Worm (Caenorhabditis elegans) whole organism, late embryonic: Measurements from ENCODE around the gene his-60.

Experiments used
- C08G9.2 ChIP-seq: sonication (generic microtip); optimal IDR thresholded peaks from 2 replicates; lab custom pipeline; 2016; ENCODE audit warnings: mild to moderate bottlenecking, missing genetic modification characterization, moderate library complexity, missing compliant biosample characterization
- C38D4.7 ChIP-seq: fragments of 200-800 bp; sonication (Bioruptor generic); optimal IDR thresholded peaks from 2 replicates; lab custom pipeline; 2018; ENCODE audit warnings: mild to moderate bottlenecking, missing genetic modification characterization, moderate library complexity, missing compliant biosample characterization
- F13H6.1 ChIP-seq: sonication (generic microtip); optimal IDR thresholded peaks from 2 replicates; lab custom pipeline; 2016; ENCODE audit warnings: missing genetic modification characterization, missing compliant biosample characterization
- K09A11.1 ChIP-seq: sonication (generic microtip); optimal IDR thresholded peaks from 2 replicates; lab custom pipeline; 2017; ENCODE audit warnings: antibody characterized with exemption, mild to moderate bottlenecking, missing genetic modification characterization, missing compliant biosample characterization; ENCODE audit not compliant: insufficient read depth
- T23F11.4 ChIP-seq: fragments of 200-800 bp; sonication (Bioruptor generic); optimal IDR thresholded peaks from 2 replicates; lab custom pipeline; 2018; ENCODE audit warnings: mild to moderate bottlenecking, missing genetic modification characterization, missing compliant biosample characterization
- Y22D7AL.16 ChIP-seq: sonication (generic microtip); optimal IDR thresholded peaks from 2 replicates; lab custom pipeline; 2016; ENCODE audit warnings: missing genetic modification characterization, missing compliant biosample characterization
- ceh-14 ChIP-seq: sonication (generic microtip); optimal IDR thresholded peaks from 2 replicates; lab custom pipeline; 2016; ENCODE audit warnings: missing genotype, missing genetic modification characterization, missing compliant biosample characterization
- ceh-19 ChIP-seq: fragments of 200-800 bp; sonication (Bioruptor generic); optimal IDR thresholded peaks from 2 replicates; lab custom pipeline; 2018; ENCODE audit warnings: mild to moderate bottlenecking, missing genetic modification characterization, missing compliant biosample characterization
- ceh-2 ChIP-seq: sonication (generic microtip); optimal IDR thresholded peaks from 2 replicates; lab custom pipeline; 2016; ENCODE audit warnings: missing genotype, missing genetic modification characterization, missing compliant biosample characterization
- ceh-30 ChIP-seq: fragments of 150-350 bp; optimal IDR thresholded peaks from 2 replicates; lab custom pipeline; 2014; ENCODE audit warnings: missing biosample characterization, missing genetic modification characterization
- ceh-31 ChIP-seq: sonication (generic microtip); optimal IDR thresholded peaks from 2 replicates; lab custom pipeline; 2016; ENCODE audit warnings: missing genetic modification characterization, missing compliant biosample characterization
- ceh-48 ChIP-seq: sonication (generic microtip); optimal IDR thresholded peaks from 2 replicates; lab custom pipeline; 2016; ENCODE audit warnings: missing genetic modification characterization, inconsistent platforms, missing compliant biosample characterization
- ceh-6 ChIP-seq: fragments of 200-800 bp; sonication (Bioruptor generic); optimal IDR thresholded peaks from 2 replicates; lab custom pipeline; 2018; ENCODE audit warnings: mild to moderate bottlenecking, missing genetic modification characterization, missing compliant biosample characterization
- dmd-4 ChIP-seq: sonication (generic microtip); optimal IDR thresholded peaks from 2 replicates; lab custom pipeline; 2016; ENCODE audit warnings: borderline replicate concordance, missing genetic modification characterization, missing compliant biosample characterization
- dve-1 ChIP-seq: sonication (generic microtip); optimal IDR thresholded peaks from 2 replicates; lab custom pipeline; 2017; ENCODE audit warnings: antibody characterized with exemption, mild to moderate bottlenecking, missing genetic modification characterization, missing compliant biosample characterization
- elt-4 ChIP-seq: sonication (generic microtip); optimal IDR thresholded peaks from 2 replicates; lab custom pipeline; 2016; ENCODE audit warnings: missing genetic modification characterization, missing compliant biosample characterization
- ets-4 ChIP-seq: sonication (generic microtip); optimal IDR thresholded peaks from 2 replicates; lab custom pipeline; 2016; ENCODE audit warnings: missing genetic modification characterization, missing compliant biosample characterization
- eyg-1 ChIP-seq: sonication (generic microtip); optimal IDR thresholded peaks from 2 replicates; lab custom pipeline; 2016; ENCODE audit warnings: missing genotype, missing genetic modification characterization, missing compliant biosample characterization
- fkh-6 ChIP-seq: sonication (generic microtip); optimal IDR thresholded peaks from 2 replicates; lab custom pipeline; 2016; ENCODE audit warnings: missing genetic modification characterization, missing compliant biosample characterization
- mec-3 ChIP-seq: sonication (generic microtip); optimal IDR thresholded peaks from 2 replicates; lab custom pipeline; 2016; ENCODE audit warnings: borderline replicate concordance, missing genetic modification characterization, missing compliant biosample characterization
- nhr-11 ChIP-seq: fragments of 150-350 bp; optimal IDR thresholded peaks from 2 replicates; lab custom pipeline; 2014; ENCODE audit warnings: missing biosample characterization, missing genetic modification characterization
- npax-4 ChIP-seq: sonication (generic microtip); optimal IDR thresholded peaks from 2 replicates; lab custom pipeline; 2016; ENCODE audit warnings: missing genetic modification characterization, missing compliant biosample characterization
- odd-2 ChIP-seq: sonication (generic microtip); optimal IDR thresholded peaks from 2 replicates; lab custom pipeline; 2017; ENCODE audit warnings: antibody characterized with exemption, mild to moderate bottlenecking, missing genetic modification characterization, missing compliant biosample characterization
- pag-3 ChIP-seq: sonication (generic microtip); optimal IDR thresholded peaks from 2 replicates; lab custom pipeline; 2016; ENCODE audit warnings: missing compliant biosample characterization, missing genetic modification characterization, borderline replicate concordance
- pat-9 ChIP-seq: fragments of 200-800 bp; sonication (Bioruptor generic); optimal IDR thresholded peaks from 2 replicates; lab custom pipeline; 2018; ENCODE audit warnings: mild to moderate bottlenecking, missing genetic modification characterization, moderate library complexity, missing compliant biosample characterization
- pax-1 ChIP-seq: fragments of 150-350 bp; optimal IDR thresholded peaks from 2 replicates; lab custom pipeline; 2014; ENCODE audit warnings: missing biosample characterization, missing genetic modification characterization
- pha-2 ChIP-seq: sonication (generic microtip); optimal IDR thresholded peaks from 2 replicates; lab custom pipeline; 2017; ENCODE audit warnings: mild to moderate bottlenecking, missing genetic modification characterization, missing compliant biosample characterization
- rnt-1 ChIP-seq: sonication (generic microtip); optimal IDR thresholded peaks from 2 replicates; lab custom pipeline; 2016; ENCODE audit warnings: missing genetic modification characterization, missing compliant biosample characterization
- sox-2 ChIP-seq: fragments of 200-800 bp; sonication (Bioruptor generic); IDR thresholded peaks from 2 replicates; pipeline ENCODE4 v1.3.6; 2022; ENCODE audit warnings: missing genetic modification reagents, missing genetic modification characterization, missing compliant biosample characterization
- sox-4 ChIP-seq: sonication (generic microtip); optimal IDR thresholded peaks from 2 replicates; lab custom pipeline; 2017; ENCODE audit warnings: mild to moderate bottlenecking, missing genetic modification characterization, inconsistent platforms, missing compliant biosample characterization
- tbx-2 ChIP-seq: sonication (generic microtip); optimal IDR thresholded peaks from 2 replicates; lab custom pipeline; 2016; ENCODE audit warnings: missing genetic modification characterization, missing compliant biosample characterization
- unc-42 ChIP-seq: sonication (generic microtip); optimal IDR thresholded peaks from 2 replicates; lab custom pipeline; 2016; ENCODE audit warnings: missing genotype, missing genetic modification characterization, missing compliant biosample characterization
- unc-55 ChIP-seq: sonication (generic microtip); optimal IDR thresholded peaks from 2 replicates; lab custom pipeline; 2017; ENCODE audit warnings: missing biosample characterization, missing genetic modification reagents, missing genetic modification characterization
- unc-86 ChIP-seq: sonication (generic microtip); optimal IDR thresholded peaks from 2 replicates; lab custom pipeline; 2016; ENCODE audit warnings: missing genetic modification characterization, missing compliant biosample characterization
- ztf-16 ChIP-seq: sonication (generic microtip); optimal IDR thresholded peaks from 2 replicates; lab custom pipeline; 2017; ENCODE audit warnings: missing genetic modification characterization, missing compliant biosample characterization

Gene his-60

ce11 chrIV:7453661-7454159 is 34.1 kb downstream of the his-60 start:
- TF ChIP-seq ceh-14 (tag; lab: Kevin White, UChicago) (peak; percentile 21), pat-9 (tag; lab: Kevin White, UChicago) (no peak), ceh-31 (tag; lab: Kevin White, UChicago) (peak; percentile 32), unc-42 (tag; lab: Kevin White, UChicago) (peak; percentile 43)

- TF ChIP-seq unc-42 (tag; lab: Kevin White, UChicago), result no peak
- TF ChIP-seq pag-3 (tag; lab: Kevin White, UChicago), result no peak
- TF ChIP-seq K09A11.1 (tag; lab: Kevin White, UChicago), result no peak
- TF ChIP-seq ceh-2 (tag; lab: Kevin White, UChicago), result no peak
- no peak for TF ChIP-seq C08G9.2 (tag; lab: Kevin White, UChicago)
- no peak for TF ChIP-seq tbx-2 (tag; lab: Kevin White, UChicago)
- no peak for TF ChIP-seq ceh-6 (GFP tag; lab: Kevin White, UChicago)
- no peak for TF ChIP-seq fkh-6 (tag; lab: Kevin White, UChicago)
- no peak for TF ChIP-seq npax-4 (tag; lab: Kevin White, UChicago)
These were observed 36.4 kb downstream of the his-60 start, which contains the start of gene tes-1 for ce11 chrIV:7451345-7451744. Gene tes-1, minus strand, starts transcription at chrIV:7451445.

ce11 chrIV:7447556-7447955 is 40.2 kb downstream of the his-60 start, which contains the start of gene B0496.2:
Gene B0496.2, plus strand, starts transcription at chrIV:7447856.
- TF ChIP-seq nhr-11 (tag; lab: Kevin White, UChicago) (no peak), odd-2 (no peak), T23F11.4 (GFP tag; lab: Kevin White, UChicago) (no peak), ceh-48 (tag; lab: Kevin White, UChicago) (no peak), dve-1 (no peak), elt-4 (tag; lab: Kevin White, UChicago) (no peak), pax-1 (tag; lab: Kevin White, UChicago) (no peak), unc-55 (GFP tag; lab: Kevin White, UChicago) (no peak), rnt-1 (tag; lab: Kevin White, UChicago) (no peak), pag-3 (tag; lab: Kevin White, UChicago) (no peak), unc-86 (tag; lab: Kevin White, UChicago) (no peak), ceh-2 (tag; lab: Kevin White, UChicago) (no peak), pha-2 (tag; lab: Kevin White, UChicago) (no peak)

- no peak for TF ChIP-seq eyg-1
- no peak for TF ChIP-seq sox-4 (tag; lab: Kevin White, UChicago)
- no peak for TF ChIP-seq C38D4.7
- no peak for TF ChIP-seq Y22D7AL.16
- TF ChIP-seq dmd-4, result no peak
- no peak for TF ChIP-seq ztf-16
- TF ChIP-seq mec-3 (tag; lab: Kevin White, UChicago), result no peak
- TF ChIP-seq F13H6.1, result no peak
- TF ChIP-seq sox-2 (GFP tag; lab: Robert Waterston, UW), result no peak
- TF ChIP-seq dve-1, result no peak
- TF ChIP-seq ceh-19, result no peak
- no peak for TF ChIP-seq ceh-30
These were observed 41.8 kb downstream of the his-60 start, which contains the start of gene B0496.1 for ce11 chrIV:7445995-7446394. Gene B0496.1, plus strand, starts transcription at chrIV:7446295.

ce11 chrIV:7445236-7445635 is 42.6 kb downstream of the his-60 start, which contains the start of gene valv-1:
Gene valv-1, minus strand, starts transcription at chrIV:7445336.
- TF ChIP-seq ets-4 (tag; lab: Kevin White, UChicago), result no peak
- TF ChIP-seq ceh-48 (tag; lab: Kevin White, UChicago), result no peak
- TF ChIP-seq, all 69 proteins: peak for 0
